Fruit fly (Drosophila melanogaster) whole organism, embryonic: ENCODE data around the gene XRCC1.
A peak's percentile ranks its signal among the peaks of the same experiment; 100 is the strongest.

ENCODE experiments used
- Adf1 ChIP-seq: fragments of 200-800 bp; sonication (Bioruptor generic); IDR thresholded peaks from 2 replicates; pipeline ENCODE4 v1.3.6; 2022; ENCODE audit warnings: missing biosample characterization, missing genetic modification characterization
- B-H2 ChIP-seq: fragments of 200-800 bp; sonication (Bioruptor generic); optimal IDR thresholded peaks from 2 replicates; lab custom pipeline; 2018; ENCODE audit warnings: missing biosample characterization, mild to moderate bottlenecking, missing genetic modification characterization
- CG10209 ChIP-seq: fragments of 200-800 bp; sonication (Bioruptor generic); optimal IDR thresholded peaks from 3 replicates; lab custom pipeline; 2017; ENCODE audit warnings: missing biosample characterization, mild to moderate bottlenecking, missing genetic modification characterization, missing genetic modification reagents
- CG1024 ChIP-seq: fragments of 200-800 bp; sonication (Bioruptor generic); IDR thresholded peaks from 2 replicates; pipeline ENCODE4 v1.3.6; 2022; ENCODE audit warnings: missing biosample characterization, missing genetic modification characterization
- CG10267 ChIP-seq: fragments of 200-800 bp; sonication (Bioruptor generic); optimal IDR thresholded peaks from 2 replicates; lab custom pipeline; 2018; ENCODE audit warnings: missing biosample characterization, mild to moderate bottlenecking, missing genetic modification characterization, moderate library complexity
- CG10431 ChIP-seq: fragments of 200-800 bp; sonication (Bioruptor generic); optimal IDR thresholded peaks from 3 replicates; lab custom pipeline; 2018; ENCODE audit warnings: missing biosample characterization, mild to moderate bottlenecking, missing genetic modification characterization
- CG11560 ChIP-seq: fragments of 200-800 bp; sonication (Bioruptor generic); IDR thresholded peaks from 3 replicates; pipeline ENCODE4 v1.3.6; 2022; ENCODE audit warnings: missing biosample characterization, missing genetic modification characterization
- CG12219 ChIP-seq: fragments of 200-800 bp; sonication (Bioruptor generic); optimal IDR thresholded peaks from 3 replicates; lab custom pipeline; 2018; ENCODE audit warnings: missing biosample characterization, mild to moderate bottlenecking, missing genetic modification characterization
- CG13296 ChIP-seq: fragments of 200-800 bp; sonication (Bioruptor generic); optimal IDR thresholded peaks from 3 replicates; lab custom pipeline; 2018; ENCODE audit warnings: missing biosample characterization, mild to moderate bottlenecking, missing genetic modification characterization
- CG13624 ChIP-seq: fragments of 200-800 bp; sonication (Bioruptor generic); optimal IDR thresholded peaks from 2 replicates; lab custom pipeline; 2016; ENCODE audit warnings: missing biosample characterization, missing genetic modification characterization
- CG14965 ChIP-seq: fragments of 200-800 bp; sonication (Bioruptor generic); optimal IDR thresholded peaks from 2 replicates; lab custom pipeline; 2016; ENCODE audit warnings: missing biosample characterization, missing genetic modification characterization, borderline replicate concordance
- CG15011 ChIP-seq: fragments of 200-800 bp; sonication (Bioruptor generic); optimal IDR thresholded peaks from 3 replicates; lab custom pipeline; 2018; ENCODE audit warnings: missing biosample characterization, mild to moderate bottlenecking, missing genetic modification characterization
- CG17328 ChIP-seq: fragments of 200-800 bp; sonication (Bioruptor generic); IDR thresholded peaks from 2 replicates; pipeline ENCODE4 v1.3.6; 2022; ENCODE audit warnings: missing biosample characterization, missing genetic modification characterization
- CG17359 ChIP-seq: fragments of 200-800 bp; sonication (Bioruptor generic); optimal IDR thresholded peaks from 3 replicates; lab custom pipeline; 2018; ENCODE audit warnings: missing biosample characterization, mild to moderate bottlenecking, missing genetic modification characterization, moderate library complexity
- CG18262 ChIP-seq: fragments of 200-800 bp; optimal IDR thresholded peaks from 3 replicates; lab custom pipeline; 2019; ENCODE audit warnings: missing biosample characterization, mild to moderate bottlenecking, missing genetic modification characterization, moderate library complexity
- CG30020 ChIP-seq: fragments of 200-800 bp; optimal IDR thresholded peaks from 2 replicates; lab custom pipeline; 2019; ENCODE audit warnings: missing biosample characterization, mild to moderate bottlenecking, missing genetic modification characterization, moderate library complexity
- CG31224 ChIP-seq: fragments of 200-800 bp; sonication (Bioruptor generic); IDR thresholded peaks from 2 replicates; pipeline ENCODE4 v1.3.6; 2022; ENCODE audit warnings: missing biosample characterization, missing genetic modification characterization
- CG3281 ChIP-seq: fragments of 200-800 bp; sonication (Bioruptor generic); optimal IDR thresholded peaks from 3 replicates; lab custom pipeline; 2017; ENCODE audit warnings: missing biosample characterization, mild to moderate bottlenecking, missing genetic modification characterization
- CG34224 ChIP-seq: fragments of 200-800 bp; sonication (Bioruptor generic); IDR thresholded peaks from 3 replicates; pipeline ENCODE4 v1.3.6; 2022; ENCODE audit warnings: missing biosample characterization, missing genetic modification characterization; ENCODE audit not compliant: partially characterized antibody
- CG34376 ChIP-seq: fragments of 200-800 bp; sonication (Bioruptor generic); optimal IDR thresholded peaks from 2 replicates; lab custom pipeline; 2018; ENCODE audit warnings: missing biosample characterization, mild to moderate bottlenecking, missing genetic modification characterization
- CG3995 ChIP-seq: fragments of 200-800 bp; sonication (Bioruptor generic); optimal IDR thresholded peaks from 3 replicates; lab custom pipeline; 2016; ENCODE audit warnings: missing biosample characterization, missing genetic modification characterization
- CG4617 ChIP-seq: fragments of 200-800 bp; sonication (Bioruptor generic); optimal IDR thresholded peaks from 3 replicates; lab custom pipeline; 2016; ENCODE audit warnings: missing biosample characterization, missing genetic modification characterization, borderline replicate concordance
- CG4707 ChIP-seq: fragments of 200-800 bp; sonication (Bioruptor generic); optimal IDR thresholded peaks from 2 replicates; lab custom pipeline; 2018; ENCODE audit warnings: missing biosample characterization, mild to moderate bottlenecking, missing genetic modification characterization, moderate library complexity
- CG4854 ChIP-seq: fragments of 200-800 bp; sonication (Bioruptor generic); optimal IDR thresholded peaks from 2 replicates; lab custom pipeline; 2016; ENCODE audit warnings: missing biosample characterization, missing genetic modification characterization, inconsistent platforms
- CG6254 ChIP-seq: fragments of 200-800 bp; sonication (Bioruptor generic); optimal IDR thresholded peaks from 3 replicates; lab custom pipeline; 2017; ENCODE audit warnings: mild to moderate bottlenecking, missing biosample characterization, missing genetic modification reagents, missing genetic modification characterization
- CG7987 ChIP-seq: fragments of 200-800 bp; sonication (Bioruptor generic); optimal IDR thresholded peaks from 2 replicates; lab custom pipeline; 2018; ENCODE audit warnings: missing biosample characterization, mild to moderate bottlenecking, missing genetic modification characterization, moderate library complexity
- Dfd ChIP-seq, 2 experiments: fragments of >200 bp; optimal IDR thresholded peaks; 2 replicates each; lab custom pipeline; 2017; ENCODE audit warnings: missing biosample characterization in 2 of 2, missing genetic modification characterization in 2 of 2
- HLH3B ChIP-seq: fragments of 200-800 bp; sonication (Bioruptor generic); IDR thresholded peaks from 2 replicates; pipeline ENCODE4 v1.3.6; 2022; ENCODE audit warnings: missing biosample characterization, missing genetic modification characterization
- HmgD ChIP-seq: fragments of 200-800 bp; sonication (Bioruptor generic); optimal IDR thresholded peaks from 3 replicates; lab custom pipeline; 2016; ENCODE audit warnings: missing biosample characterization, missing genetic modification characterization
- Hmr ChIP-seq: fragments of 200-800 bp; sonication (Bioruptor generic); optimal IDR thresholded peaks from 3 replicates; lab custom pipeline; 2017; ENCODE audit warnings: mild to moderate bottlenecking, missing biosample characterization, missing genetic modification reagents, missing genetic modification characterization
- Hsf ChIP-seq: fragments of 200-800 bp; sonication (Bioruptor generic); optimal IDR thresholded peaks from 3 replicates; lab custom pipeline; 2016; ENCODE audit warnings: missing biosample characterization, missing genetic modification characterization
- MBD-R2 ChIP-seq: fragments of 200-800 bp; sonication (Bioruptor generic); IDR thresholded peaks from 2 replicates; pipeline ENCODE4 v1.3.6; 2022; ENCODE audit warnings: missing biosample characterization, missing genetic modification characterization
- Neu2 ChIP-seq: fragments of 200-800 bp; sonication (Bioruptor generic); optimal IDR thresholded peaks from 3 replicates; lab custom pipeline; 2016; ENCODE audit warnings: missing biosample characterization, missing genetic modification characterization, borderline replicate concordance
- Poxn ChIP-seq: fragments of 200-800 bp; sonication (Bioruptor generic); IDR thresholded peaks from 2 replicates; pipeline ENCODE4 v1.3.6; 2022; ENCODE audit warnings: missing biosample characterization, missing genetic modification characterization
- amos ChIP-seq: fragments of 200-800 bp; sonication (Bioruptor generic); IDR thresholded peaks from 2 replicates; pipeline ENCODE4 v1.3.6; 2022; ENCODE audit warnings: missing biosample characterization, missing genetic modification characterization; ENCODE audit not compliant: partially characterized antibody
- ase ChIP-seq: fragments of 200-800 bp; sonication (Bioruptor generic); IDR thresholded peaks from 3 replicates; pipeline ENCODE4 v1.3.6; 2022; ENCODE audit warnings: missing biosample characterization, missing genetic modification characterization
- crc ChIP-seq: fragments of 200-800 bp; sonication (Bioruptor generic); optimal IDR thresholded peaks from 2 replicates; lab custom pipeline; 2016; ENCODE audit warnings: missing biosample characterization, missing genetic modification characterization
- cwo ChIP-seq: fragments of 200-800 bp; sonication (Bioruptor generic); optimal IDR thresholded peaks from 3 replicates; lab custom pipeline; 2017; ENCODE audit warnings: missing biosample characterization, missing genetic modification characterization, mild to moderate bottlenecking, moderate library complexity, missing genetic modification reagents
- dimm ChIP-seq: fragments of 200-800 bp; sonication (Bioruptor generic); IDR thresholded peaks from 2 replicates; pipeline ENCODE4 v1.3.6; 2022; ENCODE audit warnings: missing biosample characterization, missing genetic modification characterization
- dpn ChIP-seq, 2 experiments: fragments of 200-800 bp; sonication (Bioruptor generic); optimal IDR thresholded peaks; 3 replicates each; lab custom pipeline; 2016; ENCODE audit warnings: missing biosample characterization in 2 of 2, missing genetic modification characterization in 2 of 2
- her ChIP-seq: fragments of 200-800 bp; sonication (Bioruptor generic); optimal IDR thresholded peaks from 2 replicates; lab custom pipeline; 2016; ENCODE audit warnings: missing biosample characterization, missing genetic modification characterization
- luna ChIP-seq: fragments of 200-800 bp; sonication (Bioruptor generic); optimal IDR thresholded peaks from 2 replicates; lab custom pipeline; 2016; ENCODE audit warnings: missing biosample characterization, missing genetic modification characterization
- onecut ChIP-seq: fragments of 200-800 bp; sonication (Bioruptor generic); IDR thresholded peaks from 2 replicates; pipeline ENCODE4 v1.3.6; 2022; ENCODE audit warnings: missing biosample characterization, missing genetic modification characterization
- pan ChIP-seq, 4 experiments: fragments of >200 bp in 3 of 4; fragments of 200-800 bp in 1 of 4; sonication (Bioruptor generic) in 1 of 4; optimal IDR thresholded peaks in 3 of 4; IDR thresholded peaks in 1 of 4; 2 replicates each; pipeline versions ENCODE4 v1.3.6 to Lab custom; 2017 to 2022; ENCODE audit warnings: missing biosample characterization in 2 of 4, missing genetic modification characterization in 2 of 4, mixed read lengths in 1 of 4
- pho ChIP-seq: fragments of 200-800 bp; sonication (Bioruptor generic); optimal IDR thresholded peaks from 2 replicates; lab custom pipeline; 2016; ENCODE audit warnings: missing biosample characterization, missing genetic modification characterization
- psq ChIP-seq: fragments of 200-800 bp; sonication (Bioruptor generic); optimal IDR thresholded peaks from 2 replicates; lab custom pipeline; 2017; ENCODE audit warnings: missing biosample characterization, missing genetic modification characterization
- ro ChIP-seq: fragments of 200-800 bp; sonication (Bioruptor generic); IDR thresholded peaks from 2 replicates; pipeline ENCODE4 v1.3.6; 2022; ENCODE audit warnings: missing biosample characterization, missing genetic modification characterization
- sim ChIP-seq: fragments of 200-800 bp; sonication (Bioruptor generic); IDR thresholded peaks from 2 replicates; pipeline ENCODE4 v1.3.6; 2022; ENCODE audit warnings: missing biosample characterization, missing genetic modification characterization
- tll ChIP-seq, 2 experiments: fragments of 200-800 bp in 1 of 2; fragments of >200 bp in 1 of 2; sonication (Bioruptor generic) in 1 of 2; optimal IDR thresholded peaks; 2 replicates each; lab custom pipeline; 2017 to 2019; ENCODE audit warnings: missing biosample characterization in 2 of 2, missing genetic modification characterization in 2 of 2, mild to moderate bottlenecking in 1 of 2, moderate library complexity in 1 of 2

XRCC1 gene

dm6 chrX:5329266-5329898, at the start of gene XRCC1, which contains the start of gene CG3309 (continued):
- TF ChIP-seq Hsf (GFP tag; lab: Kevin White, UChicago) (peak; percentile 47), Adf1 (GFP tag; lab: Robert Waterston, UW) (peak; percentile 38; the same call in 1 of the 2 replicates), dimm (GFP tag; lab: Robert Waterston, UW) (no peak), CG11560 (tag; lab: Robert Waterston, UW) (no peak), MBD-R2 (GFP tag; lab: Robert Waterston, UW) (peak; percentile 66), CG12219 (GFP tag; lab: Kevin White, UChicago) (no peak), amos (peak; percentile 86), CG34376 (GFP tag; lab: Kevin White, UChicago) (peak; percentile 7), CG10431 (GFP tag; lab: Kevin White, UChicago) (no peak), crc (GFP tag; lab: Kevin White, UChicago) (no peak), pho (no peak), CG4617 (GFP tag; lab: Kevin White, UChicago) (peak; percentile 38), dpn (GFP tag; optimal IDR thresholded peaks at IDR 0.05; lab: Kevin White, UChicago) (peak in 1 of 2 experiments; percentile 41), sim (no peak), Neu2 (GFP tag; lab: Kevin White, UChicago) (no peak), pan (optimal IDR thresholded peaks at IDR 0.05; lab: Kevin White, UChicago) (no peak), pan (GFP tag; optimal IDR thresholded peaks at IDR 0.05 in 1 of 2, IDR thresholded peaks at IDR 0.05 in 1 of 2) (peak in 1 of 2 experiments; percentile 57), HmgD (no peak), CG7987 (GFP tag; lab: Kevin White, UChicago) (no peak), psq (GFP tag; lab: Kevin White, UChicago) (peak; percentile 8), CG4854 (GFP tag; lab: Kevin White, UChicago) (no peak), ro (GFP tag; lab: Robert Waterston, UW) (no peak), CG13296 (GFP tag; lab: Kevin White, UChicago) (no peak), CG17359 (tag; lab: Kevin White, UChicago) (peak; percentile 42), B-H2 (GFP tag; lab: Kevin White, UChicago) (no peak), CG18262 (tag; lab: Kevin White, UChicago) (peak; percentile 65), CG34224 (GFP tag; lab: Robert Waterston, UW) (peak; percentile 65), CG14965 (GFP tag; lab: Kevin White, UChicago) (no peak), CG31224 (GFP tag; lab: Robert Waterston, UW) (no peak), Dfd (GFP tag; optimal IDR thresholded peaks at IDR 0.05; lab: Kevin White, UChicago) (no peak), CG6254 (GFP tag; lab: Kevin White, UChicago) (peak; percentile 46), Poxn (GFP tag; lab: Robert Waterston, UW) (no peak), Hmr (GFP tag; lab: Kevin White, UChicago) (peak; percentile 53), tll (GFP tag; optimal IDR thresholded peaks at IDR 0.05; lab: Kevin White, UChicago) (no peak), CG4707 (GFP tag; lab: Kevin White, UChicago) (no peak), onecut (no peak), CG3281 (no peak), CG1024 (no peak), cwo (GFP tag; lab: Kevin White, UChicago) (no peak), CG10209 (GFP tag; lab: Kevin White, UChicago) (peak; percentile 46), ase (GFP tag; lab: Robert Waterston, UW) (peak; percentile 46; the same call in 1 of the 3 replicates), her (no peak), HLH3B (peak; percentile 28; the same call in 1 of the 2 replicates), CG30020 (tag; lab: Kevin White, UChicago) (peak; percentile 14), CG10267 (tag; lab: Kevin White, UChicago) (peak; percentile 89), CG3995 (GFP tag; lab: Kevin White, UChicago) (peak; percentile 99), luna (GFP tag; lab: Kevin White, UChicago) (no peak), CG15011 (GFP tag; lab: Kevin White, UChicago) (no peak), CG17328 (GFP tag; lab: Robert Waterston, UW) (peak; percentile 50; the same call in 1 of the 2 replicates), CG13624 (GFP tag; lab: Kevin White, UChicago) (no peak)
